Worm (Caenorhabditis elegans) whole organism, young adult: ENCODE data around the gene C43F9.11.

Experiments
- T26A5.8 ChIP-seq: sonication (generic microtip); optimal IDR thresholded peaks from 2 replicates; lab custom pipeline; 2016; ENCODE audit warnings: missing genetic modification characterization, missing compliant biosample characterization
- aptf-2 ChIP-seq: fragments of 200-800 bp; sonication (Bioruptor generic); conservative IDR thresholded peaks from 2 replicates; pipeline ENCODE4 v1.3.6; 2022; ENCODE audit warnings: missing genetic modification reagents, missing genetic modification characterization, missing compliant biosample characterization
- hmg-20 ChIP-seq: fragments of 200-800 bp; sonication (Bioruptor generic); IDR thresholded peaks from 2 replicates; pipeline ENCODE4 v1.3.6; 2022; ENCODE audit warnings: missing genetic modification reagents, missing genetic modification characterization, missing compliant biosample characterization

ce11 chrIV:10565282-10565681 is 31.3 kb upstream of the C43F9.11 start:
- TF ChIP-seq T26A5.8 (tag; lab: Kevin White, UChicago) (no peak), hmg-20 (GFP tag; lab: Robert Waterston, UW) (no peak), aptf-2 (no peak)
